Worm (Caenorhabditis elegans): ENCODE results near the gene str-143.

ce11 chrV:8069637-8070036 lies at the start of gene str-143:
- TF ChIP-seq lin-13 (GFP tag; optimal IDR thresholded peaks at IDR 0.05) (no peak), nhr-237 (tag; optimal IDR thresholded peaks at IDR 0.05) (no peak), jun-1 (tag; optimal IDR thresholded peaks at IDR 0.05) (no peak)
